Fruit fly (Drosophila melanogaster) whole organism, prepupa: ENCODE results near the gene CG34026.

Source experiments
- CG1621 ChIP-seq: fragments of 200-800 bp; sonication (Bioruptor generic); optimal IDR thresholded peaks from 3 replicates; lab custom pipeline; 2018; ENCODE audit warnings: missing biosample characterization, mild to moderate bottlenecking, missing genetic modification characterization
- CG3032 ChIP-seq: fragments of 200-800 bp; optimal IDR thresholded peaks from 2 replicates; lab custom pipeline; 2019; ENCODE audit warnings: missing biosample characterization, mild to moderate bottlenecking, missing genetic modification characterization, moderate library complexity
- fd59A ChIP-seq: fragments of 200-800 bp; sonication (Bioruptor generic); optimal IDR thresholded peaks from 2 replicates; lab custom pipeline; 2017; ENCODE audit warnings: missing biosample characterization, mild to moderate bottlenecking, missing genetic modification characterization, missing genetic modification reagents

- no peak for TF ChIP-seq fd59A (GFP tag; lab: Kevin White, UChicago)
- TF ChIP-seq CG3032 (tag; lab: Kevin White, UChicago): no peak
- TF ChIP-seq CG1621 (tag; lab: Kevin White, UChicago): no peak
Measured at dm6 chrX:9532453-9532852, 1.2 kb upstream of the CG34026 start.
